Fruit fly (Drosophila melanogaster): ENCODE measurements around the gene Ugalt.

The Ugalt gene

DNA sequence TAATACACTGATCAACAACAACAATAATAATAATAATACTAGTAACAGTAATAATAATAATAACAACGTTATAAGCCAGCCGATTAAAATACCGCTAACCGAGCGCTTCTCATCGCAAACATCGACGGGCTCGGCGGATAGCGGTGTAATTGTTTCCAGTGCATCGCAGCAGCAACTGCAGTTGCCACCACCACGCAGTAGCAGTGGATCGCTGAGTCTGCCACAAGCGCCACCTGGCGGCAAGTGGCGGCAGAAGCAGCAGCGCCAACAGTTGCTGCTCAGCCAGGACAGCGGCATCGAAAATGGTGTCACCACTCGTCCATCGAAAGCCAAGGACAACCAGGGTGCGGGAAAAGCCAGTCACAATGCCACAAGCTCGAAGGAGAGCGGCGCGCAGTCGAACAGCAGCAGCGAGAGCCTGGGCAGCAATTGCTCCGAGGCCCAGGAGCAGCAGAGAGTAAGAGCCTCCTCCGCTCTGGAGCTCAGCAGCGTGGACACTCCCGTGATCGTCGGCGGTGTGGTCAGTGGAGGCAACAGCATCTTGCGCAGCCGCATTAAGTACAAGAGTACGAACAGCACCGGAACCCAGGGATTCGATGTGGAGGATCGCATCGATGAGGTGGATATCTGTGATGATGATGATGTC lies 44.1 kb downstream of the Ugalt start:
- TF ChIP-seq CG8478 (optimal IDR thresholded peaks at IDR 0.05) (no peak), CTCF (optimal IDR thresholded peaks at IDR 0.05) (peak; percentile 85 to 88)

DNA sequence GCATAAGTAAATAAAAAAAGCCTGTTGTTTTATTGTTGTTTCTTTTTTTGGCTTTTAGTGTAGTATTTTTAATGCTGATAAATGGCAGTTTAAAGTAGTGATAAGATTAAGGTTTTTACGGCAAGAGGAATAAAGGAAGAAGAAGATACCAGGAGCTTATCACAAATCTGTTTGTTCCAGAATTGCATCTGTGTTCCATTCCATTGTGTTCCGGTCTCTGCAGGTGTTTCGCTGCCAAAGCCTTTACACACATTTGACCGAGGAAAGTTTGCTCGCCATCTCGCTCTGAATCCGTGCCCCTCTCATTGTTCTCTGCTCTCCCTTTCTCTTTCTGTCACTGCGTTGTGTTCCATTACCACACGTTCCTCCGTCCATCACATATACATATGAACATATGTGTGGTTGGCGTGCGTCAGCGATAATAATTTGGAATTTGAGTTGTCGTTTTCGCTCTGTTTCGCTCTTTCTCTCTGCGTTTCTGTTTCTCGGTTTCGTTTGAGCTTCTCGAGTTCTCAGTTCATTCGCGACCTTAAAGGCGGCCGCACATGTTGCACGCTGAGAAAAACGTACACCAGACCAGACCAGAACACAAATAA lies 45.3 kb downstream of the Ugalt start:
- TF ChIP-seq CG8478 (optimal IDR thresholded peaks at IDR 0.05): no peak
- TF ChIP-seq CTCF (optimal IDR thresholded peaks at IDR 0.05): peak in 1 of 2 experiments; percentile 31

DNA sequence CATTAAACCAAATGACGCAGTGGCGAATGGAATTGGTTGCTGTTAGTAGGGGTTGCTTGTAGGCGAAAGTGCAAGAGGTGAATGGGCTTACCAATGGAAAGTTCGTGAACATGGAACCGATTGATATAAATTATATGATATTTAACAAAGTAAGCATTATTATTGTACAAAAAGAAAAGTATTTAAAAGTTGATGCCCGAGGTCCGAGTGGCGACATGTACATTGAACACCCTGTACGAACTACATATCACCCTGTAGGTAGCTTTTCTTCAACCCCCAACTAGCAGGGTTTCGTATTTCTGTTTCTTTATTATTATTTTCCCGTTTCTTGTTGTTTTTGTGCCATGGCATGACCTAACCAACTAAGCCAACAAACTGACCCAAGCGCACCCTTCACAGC lies 46.4 kb downstream of the Ugalt start:
- TF ChIP-seq CG8478 (optimal IDR thresholded peaks at IDR 0.05): no peak

DNA sequence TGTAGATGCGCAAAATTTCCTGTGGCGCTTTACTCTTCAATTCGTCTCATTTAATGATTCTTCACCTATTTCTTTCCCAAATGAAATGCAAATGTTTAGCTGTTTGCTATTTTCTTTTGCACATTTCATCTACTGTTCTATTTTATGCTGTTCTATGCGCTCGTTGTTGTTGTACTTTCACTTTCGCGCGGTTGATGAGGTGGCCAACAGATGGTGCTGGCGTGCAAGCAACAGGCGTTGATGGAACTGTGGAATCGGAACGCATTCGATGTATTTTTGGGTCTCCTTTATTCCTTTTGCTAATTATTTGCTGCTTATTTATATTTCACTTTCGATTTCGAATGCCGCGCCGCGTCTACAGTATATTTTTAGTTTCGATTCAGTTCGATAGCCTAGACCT lies 47.7 kb downstream of the Ugalt start:
- TF ChIP-seq CTCF (optimal IDR thresholded peaks at IDR 0.05) (peak; percentile 81 to 82), CG8478 (optimal IDR thresholded peaks at IDR 0.05) (no peak)

DNA sequence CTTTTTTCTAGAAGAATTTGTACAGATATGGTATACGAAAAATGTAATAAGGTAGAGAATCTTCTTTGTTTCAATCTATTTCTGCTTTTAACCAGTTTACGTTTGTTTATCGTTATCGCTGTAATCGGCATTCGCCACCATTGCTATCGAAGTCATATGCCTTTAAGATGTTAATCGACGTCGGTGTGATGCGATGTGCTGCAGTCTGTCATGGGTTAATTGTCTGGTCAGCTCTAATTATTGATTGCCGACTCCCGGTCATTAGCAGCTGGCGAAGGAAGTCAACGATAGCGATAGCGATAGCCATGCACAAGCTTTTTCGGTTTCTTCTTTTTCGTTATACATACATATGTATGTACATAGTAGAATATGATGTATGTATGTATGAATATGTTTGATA lies 48.2 kb downstream of the Ugalt start:
- no peak for TF ChIP-seq CG8478 (optimal IDR thresholded peaks at IDR 0.05)
- no peak for TF ChIP-seq CTCF (optimal IDR thresholded peaks at IDR 0.05)

DNA sequence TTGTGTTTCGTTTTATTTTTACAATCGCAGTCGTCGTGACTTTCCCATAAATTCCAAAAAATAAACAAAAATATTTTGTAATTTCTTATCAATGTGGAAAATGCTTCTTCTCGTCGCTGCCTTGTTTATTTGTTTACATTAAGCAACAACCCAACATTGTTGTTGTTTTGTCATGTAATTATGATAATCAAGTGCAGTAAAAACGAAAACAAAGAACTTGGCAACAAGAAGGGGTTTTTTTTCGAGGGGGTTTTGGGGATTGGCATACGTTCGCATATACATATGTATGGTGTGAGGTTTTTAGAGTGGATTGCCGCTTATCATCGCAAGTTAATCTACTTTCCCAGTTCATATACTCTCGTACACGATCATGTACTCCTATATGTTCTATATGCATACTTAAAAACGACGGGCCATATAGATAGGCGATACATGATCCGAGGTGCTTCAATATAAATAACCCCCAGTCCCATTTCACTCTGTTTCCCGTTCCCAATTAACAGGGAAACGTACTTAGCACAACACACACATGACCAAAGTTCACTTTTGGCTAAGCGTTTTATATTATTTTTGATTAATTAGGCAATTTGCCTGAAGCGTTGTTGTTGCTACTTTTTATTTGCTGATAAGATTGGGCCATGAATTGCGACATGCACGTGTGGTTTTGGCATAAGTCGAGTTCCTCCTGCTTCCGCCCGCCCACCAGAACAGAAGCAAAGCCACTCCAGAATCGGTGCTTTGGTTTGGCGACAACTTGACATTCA lies 49.9 kb downstream of the Ugalt start:
- no peak for TF ChIP-seq CG8478 (optimal IDR thresholded peaks at IDR 0.05)
- TF ChIP-seq CTCF (optimal IDR thresholded peaks at IDR 0.05): no peak

DNA sequence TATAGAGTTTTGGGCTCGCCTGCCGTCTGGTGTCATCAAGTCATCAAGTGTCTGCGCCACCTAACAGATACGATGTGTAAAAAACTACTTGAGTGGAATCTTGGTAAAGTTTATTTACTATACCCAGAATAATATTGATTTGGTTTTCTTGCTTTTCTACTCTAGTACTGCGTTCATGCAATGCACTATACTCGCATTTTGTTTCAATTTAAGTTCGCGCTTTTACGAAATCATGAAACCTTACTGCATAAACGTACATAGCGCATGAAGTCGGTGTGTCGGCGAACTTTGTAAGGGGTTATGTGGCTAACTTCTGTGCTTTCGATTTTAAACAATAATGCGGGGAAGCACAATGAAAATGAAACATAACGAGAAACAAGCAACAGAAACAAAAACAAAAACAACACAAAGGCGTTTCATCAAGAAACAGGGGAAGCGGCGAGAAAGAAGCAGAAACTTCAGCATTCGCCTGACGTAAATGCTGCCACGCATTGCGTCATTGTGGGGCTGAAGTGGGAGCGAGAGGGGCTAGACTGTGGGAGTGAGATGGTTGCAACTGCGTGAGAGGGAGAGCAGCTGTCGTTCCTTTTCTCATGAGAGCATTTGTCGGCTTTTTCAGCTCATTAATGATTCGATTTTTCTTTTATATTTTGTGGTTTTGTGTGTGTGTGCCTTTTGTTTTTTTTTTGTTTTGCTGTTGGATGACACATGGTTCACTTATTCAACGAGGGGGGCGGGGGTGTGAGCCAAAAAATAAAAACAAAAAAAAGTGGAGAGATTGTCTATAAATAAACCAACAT lies 51.3 kb downstream of the Ugalt start:
- TF ChIP-seq CTCF (optimal IDR thresholded peaks at IDR 0.05) (no peak), CG8478 (optimal IDR thresholded peaks at IDR 0.05) (no peak)

DNA sequence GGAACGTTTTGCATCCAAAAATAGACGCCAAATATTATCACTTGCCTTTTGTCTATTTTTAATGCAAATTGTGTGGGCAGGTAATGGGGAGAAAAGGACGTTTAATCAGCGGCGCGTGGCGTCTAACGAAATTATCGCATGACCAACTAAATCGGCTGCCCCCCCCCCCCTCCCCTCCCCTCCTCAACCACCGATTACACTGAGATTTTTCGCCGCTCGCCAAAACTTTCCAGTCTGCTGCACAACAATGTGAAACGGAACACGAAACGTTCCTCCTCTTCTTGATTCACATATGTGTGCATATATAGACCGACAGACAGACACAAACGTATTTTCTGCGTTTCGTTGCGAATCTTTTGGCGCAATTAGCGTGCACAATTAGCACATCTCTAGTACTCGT lies 52.5 kb downstream of the Ugalt start:
- TF ChIP-seq CTCF (optimal IDR thresholded peaks at IDR 0.05): no peak

All from S2 (cell line).